Fruit fly (Drosophila melanogaster): ENCODE results near the gene Synd.

dm6 chr3R:20873638-20874037 lies 41.0 kb downstream of the Synd start, which contains the start of gene TotB:
- TF ChIP-seq CG8478 (optimal IDR thresholded peaks at IDR 0.05) (no peak), CTCF (optimal IDR thresholded peaks at IDR 0.05) (no peak)
